Fruit fly (Drosophila melanogaster): Measurements from ENCODE around the gene CG17350.
A peak's percentile ranks its signal among the peaks of the same experiment; 100 is the strongest.

The CG17350 gene

DNA sequence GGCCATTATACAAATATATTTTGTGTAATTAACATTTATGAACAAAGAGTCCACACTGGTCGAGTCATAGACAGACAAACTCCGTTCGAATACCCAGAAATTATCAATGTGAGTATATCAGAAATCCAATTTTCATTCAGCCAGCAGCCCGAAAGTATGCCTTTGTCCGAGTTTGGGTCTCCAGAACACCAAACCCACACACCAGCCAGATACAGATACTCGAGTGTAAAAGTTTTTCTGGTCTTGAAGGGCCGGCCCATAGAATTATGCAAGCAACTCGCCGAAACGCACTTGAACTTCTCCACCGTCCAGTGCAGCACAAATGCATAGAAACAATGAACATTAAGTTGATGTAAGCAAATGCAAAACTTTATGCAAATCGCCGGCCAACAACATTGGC is 2.1 kb upstream of the CG17350 start:
- TF ChIP-seq Myc (optimal IDR thresholded peaks at IDR 0.05) (peak; percentile 37), CrebA (GFP tag; optimal IDR thresholded peaks at IDR 0.05; ENCODE audit: borderline replicate concordance) (no peak)

DNA sequence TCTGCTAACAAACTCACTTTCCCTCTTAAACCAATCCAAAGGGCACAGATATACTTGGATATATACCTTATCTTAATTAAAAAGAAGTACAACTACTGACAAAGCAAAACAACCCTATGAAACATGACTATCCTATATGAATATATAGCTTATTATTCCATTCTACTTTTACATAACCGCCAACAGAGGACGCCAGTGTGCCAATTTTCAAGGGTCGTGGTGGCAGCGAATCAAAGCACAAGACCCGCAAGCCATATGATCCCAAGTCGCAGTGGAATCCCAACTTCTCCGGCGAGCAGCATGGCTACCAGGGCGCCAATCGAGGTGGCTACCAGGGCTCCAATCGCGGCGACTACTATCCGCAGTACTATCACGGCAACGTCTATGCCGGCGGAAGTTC is 1.6 kb downstream of the CG17350 start:
- TF ChIP-seq CG9705 (GFP tag; optimal IDR thresholded peaks at IDR 0.05) (no peak), brk (GFP tag; optimal IDR thresholded peaks at IDR 0.05) (no peak), Dfd (GFP tag; optimal IDR thresholded peaks at IDR 0.05) (no peak)

DNA sequence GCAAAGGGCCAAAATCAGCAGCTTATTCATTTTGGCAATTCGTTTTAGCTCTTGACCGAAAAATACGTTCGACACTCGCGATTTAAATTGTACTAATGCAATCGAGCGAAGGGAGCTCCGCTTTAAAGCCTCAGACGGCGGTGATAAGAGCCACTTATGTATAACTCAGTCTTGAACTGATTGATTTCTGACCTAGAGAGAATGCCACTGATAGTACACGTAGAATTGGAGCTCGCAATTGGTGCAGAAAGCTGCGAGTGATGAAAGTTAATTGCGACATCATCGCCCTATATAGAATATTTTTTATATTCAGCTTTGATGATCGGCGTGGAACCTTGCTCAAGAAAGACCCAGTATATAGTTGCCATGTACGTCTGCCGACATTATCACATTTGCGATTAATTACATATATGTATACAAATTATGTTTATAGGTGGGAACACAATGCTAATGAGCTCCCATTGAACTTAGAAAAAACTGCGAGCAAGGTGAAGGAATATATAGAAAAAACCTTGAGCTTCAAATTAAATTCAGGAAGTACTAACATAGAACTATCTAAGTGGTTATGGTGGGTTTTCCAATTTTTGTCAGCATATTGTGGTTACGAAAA is 5.5 kb downstream of the CG17350 start, which contains the start of gene fon:
Gene fon (minus strand): TSS at position 100 of the 610 bp plus-strand sequence.
- no peak for TF ChIP-seq ey (GFP tag; optimal IDR thresholded peaks at IDR 0.05)
- TF ChIP-seq tai (GFP tag; optimal IDR thresholded peaks at IDR 0.05) = no peak
- TF ChIP-seq usp (GFP tag; optimal IDR thresholded peaks at IDR 0.05) = no peak
- TF ChIP-seq Dfd (GFP tag; optimal IDR thresholded peaks at IDR 0.05) = no peak
- no peak for TF ChIP-seq GATAd (GFP tag; optimal IDR thresholded peaks at IDR 0.05)
- TF ChIP-seq OdsH (GFP tag; optimal IDR thresholded peaks at IDR 0.05) = no peak
- TF ChIP-seq rgr (GFP tag; optimal IDR thresholded peaks at IDR 0.05) = no peak
- no peak for TF ChIP-seq dmrt93B (GFP tag; optimal IDR thresholded peaks at IDR 0.05)
- no peak for TF ChIP-seq Myc (optimal IDR thresholded peaks at IDR 0.05)
- TF ChIP-seq N (GFP tag; optimal IDR thresholded peaks at IDR 0.05) = no peak
- TF ChIP-seq woc (GFP tag; optimal IDR thresholded peaks at IDR 0.05) = no peak
- TF ChIP-seq dl (GFP tag; optimal IDR thresholded peaks at IDR 0.05; ENCODE audit: insufficient read depth in 1 of 2, partially characterized antibody in 2 of 2) = no peak
- TF ChIP-seq br (GFP tag; optimal IDR thresholded peaks at IDR 0.05) = no peak
- TF ChIP-seq lola (GFP tag; optimal IDR thresholded peaks at IDR 0.05) = no peak
- no peak for TF ChIP-seq brk (GFP tag; optimal IDR thresholded peaks at IDR 0.05)
- no peak for TF ChIP-seq Dif (GFP tag; optimal IDR thresholded peaks at IDR 0.05; ENCODE audit: partially characterized antibody)
- no peak for TF ChIP-seq Jra (GFP tag; optimal IDR thresholded peaks at IDR 0.05)
- TF ChIP-seq Sp1 (GFP tag; optimal IDR thresholded peaks at IDR 0.05) = no peak

DNA sequence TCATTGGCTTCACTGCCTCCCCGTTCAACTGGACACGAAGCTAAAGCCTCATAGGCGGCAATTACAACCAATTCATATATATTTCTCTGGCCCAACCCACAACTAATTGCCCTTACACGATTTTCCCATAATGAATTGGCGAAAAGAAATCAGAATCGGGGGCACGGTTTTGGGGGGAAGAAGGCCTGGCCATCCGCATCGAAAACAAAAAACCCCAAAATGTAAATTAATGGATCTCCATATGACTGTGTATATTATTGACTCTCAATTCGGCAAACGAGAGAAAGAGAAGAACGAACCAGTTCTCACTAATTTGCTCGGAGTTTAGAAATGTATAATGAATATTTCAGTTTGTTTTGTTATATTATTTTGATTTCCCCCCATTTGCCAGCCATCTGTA is 8.2 kb downstream of the CG17350 start:
- TF ChIP-seq Rel (GFP tag; optimal IDR thresholded peaks at IDR 0.05) (no peak), Rel (tag; optimal IDR thresholded peaks at IDR 0.05) (peak; percentile 93), Vsx2 (GFP tag; optimal IDR thresholded peaks at IDR 0.05; ENCODE audit: partially characterized antibody) (no peak), Abd-B (GFP tag; optimal IDR thresholded peaks at IDR 0.05) (no peak), CG9705 (GFP tag; optimal IDR thresholded peaks at IDR 0.05) (no peak)

DNA sequence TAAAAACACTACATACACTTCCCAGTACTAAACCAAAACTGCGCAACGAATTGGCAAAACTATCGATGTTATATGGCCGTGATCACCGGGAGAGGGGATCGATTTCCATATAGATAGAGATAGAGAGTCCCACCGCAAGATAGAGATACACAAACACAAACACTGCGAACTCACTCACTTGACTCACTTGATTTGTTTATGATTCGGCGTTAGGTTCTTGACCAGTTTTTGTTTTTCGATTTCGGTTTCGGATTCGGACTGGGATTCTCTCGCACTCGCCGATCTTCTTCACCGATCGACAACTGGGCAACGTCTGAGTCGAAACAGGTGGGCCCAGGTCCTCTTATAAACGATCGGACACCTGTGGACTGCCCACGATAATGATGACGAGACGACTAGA is 9.0 kb downstream of the CG17350 start, which contains the start of gene CG17549:
Gene CG17549 (minus strand): TSS at position 327 of the 400 bp plus-strand sequence.
- peak; percentile 11 for TF ChIP-seq Hr83 (GFP tag; optimal IDR thresholded peaks at IDR 0.05; ENCODE audit: poor library complexity, severe bottlenecking)
- TF ChIP-seq Rel (GFP tag; optimal IDR thresholded peaks at IDR 0.05) = no peak
- peak; percentile 17 for TF ChIP-seq Rel (tag; optimal IDR thresholded peaks at IDR 0.05)
- TF ChIP-seq Abd-B (GFP tag; optimal IDR thresholded peaks at IDR 0.05) = no peak
- no peak for TF ChIP-seq rgr (GFP tag; optimal IDR thresholded peaks at IDR 0.05)
- TF ChIP-seq Dif (GFP tag; optimal IDR thresholded peaks at IDR 0.05; ENCODE audit: partially characterized antibody) = no peak

DNA sequence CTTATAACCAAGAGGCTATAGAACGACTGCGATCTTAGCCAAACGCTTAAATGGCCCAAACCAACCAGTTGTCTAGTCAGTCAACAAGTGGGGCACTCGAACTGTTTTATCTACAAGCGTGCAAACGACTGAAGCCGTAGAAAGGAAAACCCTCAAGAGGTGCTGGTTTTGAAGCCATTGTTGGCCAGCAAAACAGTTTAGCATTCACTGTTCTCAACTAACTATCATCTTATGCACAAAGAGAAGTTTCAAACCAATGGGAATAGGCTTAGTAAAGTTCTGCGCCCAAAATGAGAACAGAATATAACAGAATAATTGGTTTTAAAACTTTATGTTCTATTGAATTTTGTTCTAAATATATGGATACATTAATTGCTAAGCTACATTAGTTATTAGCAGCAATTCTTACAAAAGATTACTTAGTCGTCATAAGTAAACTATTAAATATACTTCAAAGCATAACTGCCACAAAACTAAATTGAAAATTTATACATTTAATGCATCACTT is 13.0 kb downstream of the CG17350 start, which contains the start of gene CG31798:
Gene CG31798 (plus strand): TSS at position 458 of the 508 bp plus-strand sequence.
- no peak for TF ChIP-seq Mio (GFP tag; optimal IDR thresholded peaks at IDR 0.05)
- peak; percentile 89 for TF ChIP-seq Myc (optimal IDR thresholded peaks at IDR 0.05)
- TF ChIP-seq pan (optimal IDR thresholded peaks at IDR 0.05) = no peak

DNA sequence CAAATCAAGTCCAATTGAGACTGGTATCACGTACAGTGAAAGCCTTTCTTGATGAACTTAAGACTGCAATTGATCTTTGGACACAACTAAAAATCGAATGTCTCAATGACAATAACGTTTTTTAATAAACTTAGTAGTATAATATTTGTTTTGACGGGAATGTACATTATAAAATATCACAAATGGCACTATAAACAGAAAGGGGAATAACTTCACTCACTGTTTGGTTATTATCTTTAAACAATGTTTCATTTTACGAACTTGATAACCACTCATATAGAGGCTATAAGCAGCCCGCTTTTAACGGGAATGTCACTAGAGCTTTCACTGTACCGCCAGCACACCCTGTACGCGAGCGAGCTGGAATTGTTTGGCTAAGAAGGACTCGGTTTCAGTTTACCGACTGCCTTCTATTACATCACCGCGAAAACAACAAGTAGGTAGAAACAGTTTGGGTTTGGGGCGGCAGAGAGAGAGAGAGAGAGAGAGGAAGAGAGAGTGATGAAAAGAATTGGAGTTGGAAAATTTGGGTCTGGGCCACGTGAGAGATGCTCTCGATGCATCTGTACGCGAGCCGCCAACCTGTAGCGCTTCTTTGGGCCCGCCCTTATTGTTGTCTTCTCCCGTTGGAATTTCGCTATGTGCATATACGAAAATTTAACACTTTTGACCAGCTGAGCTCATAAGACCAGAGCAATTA is 17.0 kb downstream of the CG17350 start:
- TF ChIP-seq jim (GFP tag; optimal IDR thresholded peaks at IDR 0.05) = no peak
- no peak for TF ChIP-seq N (GFP tag; optimal IDR thresholded peaks at IDR 0.05)
- peak; percentile 60 for TF ChIP-seq br (GFP tag; optimal IDR thresholded peaks at IDR 0.05)
- peak; percentile 78 for TF ChIP-seq HLH106 (tag; optimal IDR thresholded peaks at IDR 0.05)
- no peak for TF ChIP-seq brk (GFP tag; optimal IDR thresholded peaks at IDR 0.05)
- TF ChIP-seq Hnf4 (GFP tag; optimal IDR thresholded peaks at IDR 0.05) = peak; percentile 22
- TF ChIP-seq sv (GFP tag; optimal IDR thresholded peaks at IDR 0.05) = no peak
- peak; percentile 33 for TF ChIP-seq CG9705 (GFP tag; optimal IDR thresholded peaks at IDR 0.05)
- TF ChIP-seq Dfd (GFP tag; optimal IDR thresholded peaks at IDR 0.05) = no peak
- peak; percentile 72 for TF ChIP-seq Sp1 (GFP tag; optimal IDR thresholded peaks at IDR 0.05)
- peak; percentile 75 for TF ChIP-seq Dif (GFP tag; optimal IDR thresholded peaks at IDR 0.05; ENCODE audit: partially characterized antibody)
- TF ChIP-seq tai (GFP tag; optimal IDR thresholded peaks at IDR 0.05) = peak; percentile 53
- TF ChIP-seq h (GFP tag; optimal IDR thresholded peaks at IDR 0.05) = peak; percentile 68
- no peak for TF ChIP-seq lola (GFP tag; optimal IDR thresholded peaks at IDR 0.05)
- peak in 1 of 2 experiments; percentile 75 for TF ChIP-seq foxo (GFP tag; optimal IDR thresholded peaks at IDR 0.05)
- TF ChIP-seq CrebA (GFP tag; optimal IDR thresholded peaks at IDR 0.05; ENCODE audit: borderline replicate concordance) = no peak
- TF ChIP-seq rgr (GFP tag; optimal IDR thresholded peaks at IDR 0.05) = peak; percentile 64
- peak in 1 of 2 experiments; percentile 33 for TF ChIP-seq dl (GFP tag; optimal IDR thresholded peaks at IDR 0.05; ENCODE audit: insufficient read depth in 1 of 2, partially characterized antibody in 2 of 2)
- TF ChIP-seq fru (GFP tag; optimal IDR thresholded peaks at IDR 0.05) = peak; percentile 75

All from whole organism, wandering third instar larva.